Worm (Caenorhabditis elegans) whole organism, L4 larva: ENCODE data around the gene T05C12.8.

ENCODE experiments used
- ces-1 ChIP-seq: fragments of 150-350 bp; sonication (generic microtip); optimal IDR thresholded peaks from 4 replicates; lab custom pipeline; 2014; ENCODE audit warnings: missing biosample characterization, missing genetic modification reagents, missing genetic modification characterization
- lim-7 ChIP-seq: fragments of 200-800 bp; sonication (Bioruptor generic); IDR thresholded peaks from 2 replicates; pipeline ENCODE4 v1.3.6; 2022; ENCODE audit warnings: missing genetic modification characterization, missing compliant biosample characterization
- mdl-1 ChIP-seq, 2 experiments: fragments of 150-350 bp in 1 of 2; sonication (generic microtip) in 1 of 2; optimal IDR thresholded peaks; 2 replicates each; lab custom pipeline; 2014 to 2017; ENCODE audit warnings: missing biosample characterization in 2 of 2, missing genetic modification characterization in 2 of 2
- snpc-1.2 ChIP-seq: fragments of 200-800 bp; sonication (Bioruptor generic); IDR thresholded peaks from 2 replicates; pipeline ENCODE4 v1.3.6; 2022; ENCODE audit warnings: missing genetic modification reagents, missing genetic modification characterization, missing compliant biosample characterization
- unc-62 ChIP-seq, 3 experiments: fragments of 150-350 bp in 1 of 3; sonication (generic microtip); optimal IDR thresholded peaks in 2 of 3; peaks in 1 of 3; 1 replicate in 1 of 3; 2 replicates in 2 of 3; lab custom pipeline; 2014 to 2017; ENCODE audit warnings: missing biosample characterization in 3 of 3, missing genetic modification characterization in 3 of 3, missing genetic modification reagents in 3 of 3, missing genotype in 1 of 3

DNA sequence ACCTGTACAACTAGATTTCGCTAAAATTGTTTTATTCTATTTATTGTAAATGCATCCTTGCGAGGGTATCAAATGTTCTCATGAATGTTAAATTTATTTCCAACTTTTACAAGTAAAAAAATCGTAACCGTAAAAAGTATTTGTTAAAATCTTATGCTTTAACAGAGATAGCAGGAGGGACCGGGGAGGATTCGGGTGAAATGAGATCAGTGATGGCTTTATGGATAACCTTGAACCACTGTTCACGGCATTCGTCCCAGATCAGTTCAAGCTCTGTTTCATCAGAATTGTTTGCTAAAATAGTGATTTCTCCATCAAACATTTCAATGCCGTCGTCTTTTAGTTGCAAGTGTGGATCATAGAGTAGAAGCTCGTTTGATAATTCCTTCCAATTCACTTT lies 49.2 kb downstream of the T05C12.8 start:
- TF ChIP-seq lim-7 (GFP tag; lab: Robert Waterston, UW) (no peak), ces-1 (GFP tag; lab: Kevin White, UChicago) (no peak), snpc-1.2 (GFP tag; lab: Robert Waterston, UW) (no peak), unc-62 (GFP tag; optimal IDR thresholded peaks at IDR 0.05 in 1 of 2; lab: Kevin White, UChicago) (no peak), unc-62 (tag; optimal IDR thresholded peaks at IDR 0.05; lab: Kevin White, UChicago) (no peak), mdl-1 (tag; optimal IDR thresholded peaks at IDR 0.05; lab: Kevin White, UChicago) (no peak)
